Worm (Caenorhabditis elegans) whole organism, L1 larva: ENCODE data around the gene C07A9.10.
A peak's percentile ranks its signal among the peaks of the same experiment; 100 is the strongest.

Experiments
- C16A3.4 ChIP-seq: fragments of 150-350 bp; optimal IDR thresholded peaks from 2 replicates; lab custom pipeline; 2014; ENCODE audit warnings: missing biosample characterization, missing genetic modification characterization
- C34B4.2 ChIP-seq: sonication (generic microtip); optimal IDR thresholded peaks from 2 replicates; lab custom pipeline; 2017; ENCODE audit warnings: mild to moderate bottlenecking, missing genetic modification characterization, missing compliant biosample characterization
- F16B12.6 ChIP-seq: fragments of 150-350 bp; optimal IDR thresholded peaks from 2 replicates; lab custom pipeline; 2014; ENCODE audit warnings: missing biosample characterization, missing genetic modification characterization
- Y116A8C.19 ChIP-seq: sonication (generic microtip); optimal IDR thresholded peaks from 2 replicates; lab custom pipeline; 2016; ENCODE audit warnings: missing compliant biosample characterization, missing genetic modification characterization, borderline replicate concordance
- aha-1 ChIP-seq: fragments of 150-350 bp; optimal IDR thresholded peaks from 2 replicates; lab custom pipeline; 2014; ENCODE audit warnings: missing biosample characterization, missing genetic modification characterization
- alr-1 ChIP-seq: fragments of 200-800 bp; sonication (Bioruptor generic); optimal IDR thresholded peaks from 2 replicates; lab custom pipeline; 2018; ENCODE audit warnings: borderline replicate concordance, mild to moderate bottlenecking, missing genetic modification characterization, missing compliant biosample characterization
- blmp-1 ChIP-seq: fragments of 150-350 bp; optimal IDR thresholded peaks from 2 replicates; lab custom pipeline; 2014; ENCODE audit warnings: missing biosample characterization, missing genetic modification characterization
- ceh-90 ChIP-seq: sonication (generic microtip); optimal IDR thresholded peaks from 2 replicates; lab custom pipeline; 2016; ENCODE audit warnings: missing genetic modification characterization, missing compliant biosample characterization
- dpl-1 ChIP-seq, 3 experiments: fragments of 150-350 bp in 2 of 3; sonication (generic microtip) in 1 of 3; optimal IDR thresholded peaks; 2 replicates each; lab custom pipeline; 2014 to 2017; ENCODE audit warnings: missing biosample characterization in 3 of 3, missing genetic modification characterization in 3 of 3, missing genetic modification reagents in 3 of 3
- dsc-1 ChIP-seq: sonication (generic microtip); optimal IDR thresholded peaks from 2 replicates; lab custom pipeline; 2016; ENCODE audit warnings: mild to moderate bottlenecking, missing genetic modification characterization, missing compliant biosample characterization
- efl-3 ChIP-seq: fragments of 200-800 bp; sonication (Bioruptor generic); optimal IDR thresholded peaks from 2 replicates; lab custom pipeline; 2018; ENCODE audit warnings: mild to moderate bottlenecking, missing genetic modification characterization, missing compliant biosample characterization
- ets-5 ChIP-seq: fragments of 200-800 bp; sonication (Bioruptor generic); IDR thresholded peaks from 2 replicates; pipeline ENCODE4 v1.3.6; 2022; ENCODE audit warnings: missing genetic modification characterization, missing compliant biosample characterization
- fkh-10 ChIP-seq: sonication (generic microtip); optimal IDR thresholded peaks from 2 replicates; lab custom pipeline; 2017; ENCODE audit warnings: missing biosample characterization, missing genetic modification reagents, missing genetic modification characterization
- fkh-4 ChIP-seq: sonication (generic microtip); optimal IDR thresholded peaks from 2 replicates; lab custom pipeline; 2016; ENCODE audit warnings: missing compliant biosample characterization, missing genetic modification characterization, borderline replicate concordance
- fkh-8 ChIP-seq: sonication (generic microtip); optimal IDR thresholded peaks from 2 replicates; lab custom pipeline; 2016; ENCODE audit warnings: mild to moderate bottlenecking, missing genetic modification characterization, missing compliant biosample characterization
- hlh-4 ChIP-seq: sonication (generic microtip); optimal IDR thresholded peaks from 2 replicates; lab custom pipeline; 2016; ENCODE audit warnings: mild to moderate bottlenecking, missing genetic modification characterization, missing compliant biosample characterization
- irx-1 ChIP-seq: sonication (generic microtip); optimal IDR thresholded peaks from 2 replicates; lab custom pipeline; 2016; ENCODE audit warnings: missing genetic modification characterization, missing compliant biosample characterization
- isw-1 ChIP-seq: fragments of 200-800 bp; sonication (Bioruptor generic); IDR thresholded peaks from 2 replicates; pipeline ENCODE4 v1.3.6; 2022; ENCODE audit warnings: missing genetic modification characterization, missing compliant biosample characterization
- jun-1 ChIP-seq: fragments of 150-350 bp; optimal IDR thresholded peaks from 2 replicates; lab custom pipeline; 2014; ENCODE audit warnings: missing biosample characterization, missing genetic modification reagents, missing genetic modification characterization
- lin-13 ChIP-seq: fragments of 150-350 bp; optimal IDR thresholded peaks from 2 replicates; lab custom pipeline; 2014; ENCODE audit warnings: missing biosample characterization, missing genetic modification reagents, missing genetic modification characterization
- lin-14 ChIP-seq: fragments of 200-800 bp; sonication (Bioruptor generic); optimal IDR thresholded peaks from 2 replicates; lab custom pipeline; 2018; ENCODE audit warnings: mild to moderate bottlenecking, missing genetic modification characterization, moderate library complexity, missing compliant biosample characterization
- lin-35 ChIP-seq, 2 experiments: fragments of 150-350 bp; optimal IDR thresholded peaks; 2 replicates each; lab custom pipeline; 2014; ENCODE audit warnings: missing biosample characterization in 2 of 2, missing genetic modification characterization in 2 of 2, missing genetic modification reagents in 2 of 2
- lin-39 ChIP-seq: fragments of 150-350 bp; optimal IDR thresholded peaks from 2 replicates; lab custom pipeline; 2014; ENCODE audit warnings: missing biosample characterization, missing genetic modification reagents, missing genetic modification characterization
- lir-3 ChIP-seq: sonication (generic microtip); optimal IDR thresholded peaks from 2 replicates; lab custom pipeline; 2016; ENCODE audit warnings: mild to moderate bottlenecking, missing genetic modification characterization, moderate library complexity, missing compliant biosample characterization; ENCODE audit not compliant: poor library complexity
- mdl-1 ChIP-seq, 2 experiments: fragments of 150-350 bp; optimal IDR thresholded peaks; 2 replicates each; lab custom pipeline; 2014 to 2017; ENCODE audit warnings: missing biosample characterization in 2 of 2, missing genetic modification characterization in 2 of 2, inconsistent platforms in 1 of 2
- mep-1 ChIP-seq: fragments of 150-350 bp; optimal IDR thresholded peaks from 2 replicates; lab custom pipeline; 2014; ENCODE audit warnings: missing biosample characterization, missing genetic modification characterization
- nhr-19 ChIP-seq: fragments of 200-800 bp; sonication (Bioruptor generic); conservative IDR thresholded peaks from 2 replicates; pipeline ENCODE4 v1.3.6; 2022; ENCODE audit warnings: missing genetic modification characterization, missing compliant biosample characterization
- nhr-20 ChIP-seq: sonication (generic microtip); optimal IDR thresholded peaks from 2 replicates; lab custom pipeline; 2016; ENCODE audit warnings: mild to moderate bottlenecking, missing genetic modification characterization, missing compliant biosample characterization
- nhr-28 ChIP-seq: fragments of 150-350 bp; optimal IDR thresholded peaks from 2 replicates; lab custom pipeline; 2014; ENCODE audit warnings: missing biosample characterization, missing genetic modification characterization
- nhr-47 ChIP-seq: sonication (generic microtip); optimal IDR thresholded peaks from 2 replicates; lab custom pipeline; 2016; ENCODE audit warnings: mild to moderate bottlenecking, missing genetic modification characterization, moderate library complexity, missing compliant biosample characterization
- nhr-71 ChIP-seq: sonication (generic microtip); optimal IDR thresholded peaks from 2 replicates; lab custom pipeline; 2016; ENCODE audit warnings: mild to moderate bottlenecking, missing genetic modification characterization, moderate library complexity, missing compliant biosample characterization
- nhr-77 ChIP-seq: fragments of 150-350 bp; optimal IDR thresholded peaks from 2 replicates; lab custom pipeline; 2014; ENCODE audit warnings: missing biosample characterization, missing genetic modification characterization
- nhr-85 ChIP-seq: sonication (generic microtip); peaks from one replicate; lab custom pipeline; 2016; ENCODE audit warnings: missing genetic modification characterization, inconsistent platforms, missing compliant biosample characterization
- pqm-1 ChIP-seq: sonication (generic microtip); optimal IDR thresholded peaks from 3 replicates; lab custom pipeline; 2017; ENCODE audit warnings: missing biosample characterization, missing genetic modification characterization
- rnt-1 ChIP-seq: sonication (generic microtip); optimal IDR thresholded peaks from 2 replicates; lab custom pipeline; 2016; ENCODE audit warnings: mild to moderate bottlenecking, missing genetic modification characterization, moderate library complexity, missing compliant biosample characterization
- skn-1 ChIP-seq: fragments of 150-350 bp; optimal IDR thresholded peaks from 2 replicates; lab custom pipeline; 2014; ENCODE audit warnings: missing biosample characterization, missing genetic modification characterization
- snu-23 ChIP-seq: sonication (generic microtip); optimal IDR thresholded peaks from 2 replicates; lab custom pipeline; 2016; ENCODE audit warnings: missing genetic modification characterization, missing compliant biosample characterization
- sptf-1 ChIP-seq: fragments of 150-350 bp; optimal IDR thresholded peaks from 2 replicates; lab custom pipeline; 2014; ENCODE audit warnings: missing biosample characterization, missing genetic modification characterization
- sup-37 ChIP-seq: fragments of 200-800 bp; sonication (Bioruptor generic); optimal IDR thresholded peaks from 2 replicates; lab custom pipeline; 2018; ENCODE audit warnings: mild to moderate bottlenecking, missing genetic modification characterization, missing compliant biosample characterization
- swsn-7 ChIP-seq: sonication (generic microtip); optimal IDR thresholded peaks from 2 replicates; lab custom pipeline; 2016; ENCODE audit warnings: missing genetic modification characterization, missing compliant biosample characterization
- tbx-2 ChIP-seq: sonication (generic microtip); optimal IDR thresholded peaks from 2 replicates; lab custom pipeline; 2016; ENCODE audit warnings: missing genetic modification characterization, missing compliant biosample characterization
- unc-62 ChIP-seq: fragments of 150-350 bp; optimal IDR thresholded peaks from 2 replicates; lab custom pipeline; 2014; ENCODE audit warnings: missing biosample characterization, missing genetic modification reagents, missing genetic modification characterization
- unc-86 ChIP-seq: sonication (generic microtip); optimal IDR thresholded peaks from 2 replicates; lab custom pipeline; 2016; ENCODE audit warnings: missing genetic modification characterization, missing compliant biosample characterization
- vab-15 ChIP-seq: sonication (generic microtip); optimal IDR thresholded peaks from 2 replicates; lab custom pipeline; 2017; ENCODE audit warnings: missing genotype, mild to moderate bottlenecking, missing genetic modification characterization, missing compliant biosample characterization
- xbp-1 ChIP-seq: sonication (generic microtip); optimal IDR thresholded peaks from 2 replicates; lab custom pipeline; 2016; ENCODE audit warnings: missing genetic modification characterization, missing compliant biosample characterization
- zag-1 ChIP-seq: fragments of 150-350 bp; optimal IDR thresholded peaks from 2 replicates; lab custom pipeline; 2014; ENCODE audit warnings: missing biosample characterization, missing genetic modification characterization
- zip-4 ChIP-seq: fragments of 200-800 bp; sonication (Bioruptor generic); optimal IDR thresholded peaks from 2 replicates; lab custom pipeline; 2018; ENCODE audit warnings: mild to moderate bottlenecking, missing genetic modification characterization, moderate library complexity, missing compliant biosample characterization
- ztf-11 ChIP-seq, 2 experiments: sonication (generic microtip); optimal IDR thresholded peaks; 2 replicates each; lab custom pipeline; 2016 to 2017; ENCODE audit warnings: missing genetic modification characterization in 2 of 2, missing biosample characterization in 1 of 2, missing compliant biosample characterization in 1 of 2
- ztf-4 ChIP-seq: fragments of 150-350 bp; optimal IDR thresholded peaks from 2 replicates; lab custom pipeline; 2014; ENCODE audit warnings: missing biosample characterization, missing genetic modification characterization

Gene C07A9.10

ce11 chrIII:9663943-9664342 is 21.9 kb downstream of the C07A9.10 start (continued):
- TF ChIP-seq mdl-1 (tag; optimal IDR thresholded peaks at IDR 0.05; lab: Kevin White, UChicago): no peak
- TF ChIP-seq xbp-1: no peak
- TF ChIP-seq lin-35 (GFP tag; optimal IDR thresholded peaks at IDR 0.05; lab: Kevin White, UChicago): no peak
- TF ChIP-seq skn-1 (tag; lab: Kevin White, UChicago): no peak
- no peak for TF ChIP-seq alr-1 (tag; lab: Kevin White, UChicago)
- TF ChIP-seq irx-1 (tag; lab: Kevin White, UChicago): no peak
- TF ChIP-seq dpl-1 (GFP tag; optimal IDR thresholded peaks at IDR 0.05; lab: Kevin White, UChicago): no peak
- TF ChIP-seq blmp-1 (tag; lab: Kevin White, UChicago): no peak
- peak; percentile 51 for TF ChIP-seq nhr-71 (tag; lab: Kevin White, UChicago)
- no peak for TF ChIP-seq unc-62 (GFP tag; lab: Kevin White, UChicago)
- no peak for TF ChIP-seq nhr-85 (tag; lab: Kevin White, UChicago)
- no peak for TF ChIP-seq aha-1 (tag; lab: Kevin White, UChicago)
- no peak for TF ChIP-seq lir-3 (tag; lab: Kevin White, UChicago)
- no peak for TF ChIP-seq isw-1 (GFP tag; lab: Robert Waterston, UW)
- TF ChIP-seq nhr-77 (tag; lab: Kevin White, UChicago): no peak
- TF ChIP-seq ztf-4: no peak

ce11 chrIII:9662266-9662959 is 23.4 kb downstream of the C07A9.10 start:
- TF ChIP-seq rnt-1 (tag; lab: Kevin White, UChicago): peak; percentile 62
- TF ChIP-seq nhr-71 (tag; lab: Kevin White, UChicago): peak; percentile 54
- TF ChIP-seq dpl-1 (GFP tag; optimal IDR thresholded peaks at IDR 0.05; lab: Kevin White, UChicago): no peak
- TF ChIP-seq nhr-20 (tag; lab: Kevin White, UChicago): peak; percentile 70
- TF ChIP-seq lir-3 (tag; lab: Kevin White, UChicago): no peak
- no peak for TF ChIP-seq fkh-10
- TF ChIP-seq hlh-4 (tag; lab: Kevin White, UChicago): no peak
- no peak for TF ChIP-seq lin-13 (GFP tag; lab: Kevin White, UChicago)
- TF ChIP-seq vab-15: no peak
- no peak for TF ChIP-seq zip-4
- no peak for TF ChIP-seq fkh-8 (tag; lab: Kevin White, UChicago)
- TF ChIP-seq sup-37: no peak
- no peak for TF ChIP-seq C16A3.4 (tag; lab: Kevin White, UChicago)
- no peak for TF ChIP-seq unc-86 (tag; lab: Kevin White, UChicago)
- TF ChIP-seq nhr-85 (tag; lab: Kevin White, UChicago): peak; percentile 48
- no peak for TF ChIP-seq Y116A8C.19 (tag; lab: Kevin White, UChicago)
- no peak for TF ChIP-seq jun-1
- peak; percentile 40 for TF ChIP-seq nhr-19
- TF ChIP-seq lin-14: peak; percentile 68
- no peak for TF ChIP-seq pqm-1 (tag; lab: Kevin White, UChicago)
- peak; percentile 1 for TF ChIP-seq mep-1 (tag; lab: Kevin White, UChicago)
- TF ChIP-seq nhr-47: no peak
- TF ChIP-seq sptf-1: no peak
- TF ChIP-seq ztf-11 (tag; optimal IDR thresholded peaks at IDR 0.05; lab: Kevin White, UChicago): no peak
- TF ChIP-seq, all 84 proteins: peak for 7

ce11 chrIII:9661119-9661518 is 24.7 kb downstream of the C07A9.10 start:
- TF ChIP-seq F16B12.6 (tag; lab: Kevin White, UChicago): no peak
- no peak for TF ChIP-seq fkh-4 (tag; lab: Kevin White, UChicago)
- TF ChIP-seq xbp-1: no peak
- no peak for TF ChIP-seq snu-23
- TF ChIP-seq hlh-4 (tag; lab: Kevin White, UChicago): no peak
- no peak for TF ChIP-seq jun-1
- no peak for TF ChIP-seq nhr-28 (tag; lab: Kevin White, UChicago)
- no peak for TF ChIP-seq C34B4.2 (tag; lab: Kevin White, UChicago)
- no peak for TF ChIP-seq zag-1 (tag; lab: Kevin White, UChicago)
- TF ChIP-seq nhr-20 (tag; lab: Kevin White, UChicago): peak; percentile 24
- TF ChIP-seq dsc-1 (tag; lab: Kevin White, UChicago): peak; percentile 28
- TF ChIP-seq ceh-90 (tag; lab: Kevin White, UChicago): no peak
- no peak for TF ChIP-seq tbx-2 (tag; lab: Kevin White, UChicago)
- peak; percentile 30 for TF ChIP-seq lin-14
- TF ChIP-seq lin-39 (tag; lab: Kevin White, UChicago): no peak
- TF ChIP-seq swsn-7: no peak
- no peak for TF ChIP-seq efl-3 (GFP tag; lab: Kevin White, UChicago)
- peak; percentile 56 for TF ChIP-seq nhr-19
- no peak for TF ChIP-seq ets-5
